Worm (Caenorhabditis elegans) whole organism, L2 larva: ENCODE results near the gene hpl-2.
A peak's percentile ranks its signal among the peaks of the same experiment; 100 is the strongest.

Experiments used
- C34F6.9 ChIP-seq: fragments of 150-350 bp; optimal IDR thresholded peaks from 2 replicates; lab custom pipeline; 2014; ENCODE audit warnings: missing biosample characterization, missing genetic modification characterization
- F13H6.1 ChIP-seq: sonication (generic microtip); optimal IDR thresholded peaks from 2 replicates; lab custom pipeline; 2016; ENCODE audit warnings: missing genetic modification characterization, missing compliant biosample characterization
- R02D3.7 ChIP-seq: fragments of 150-350 bp; optimal IDR thresholded peaks from 2 replicates; lab custom pipeline; 2014; ENCODE audit warnings: missing biosample characterization, missing genetic modification characterization
- Y55F3AM.14 ChIP-seq: fragments of 200-800 bp; sonication (Bioruptor generic); optimal IDR thresholded peaks from 2 replicates; lab custom pipeline; 2018; ENCODE audit warnings: mild to moderate bottlenecking, missing genetic modification characterization, missing compliant biosample characterization
- ZK546.5 ChIP-seq: sonication (generic microtip); optimal IDR thresholded peaks from 2 replicates; lab custom pipeline; 2017; ENCODE audit warnings: missing biosample characterization, missing genetic modification characterization
- ama-1 ChIP-seq: fragments of 150-350 bp; optimal IDR thresholded peaks from 2 replicates; lab custom pipeline; 2018; ENCODE audit warnings: inconsistent platforms
- blmp-1 ChIP-seq: sonication (generic microtip); optimal IDR thresholded peaks from 2 replicates; lab custom pipeline; 2017; ENCODE audit warnings: missing genetic modification characterization, mild to moderate bottlenecking, missing compliant biosample characterization, antibody characterized with exemption, moderate library complexity; ENCODE audit not compliant: insufficient read depth
- ceh-16 ChIP-seq: fragments of 150-350 bp; optimal IDR thresholded peaks from 2 replicates; lab custom pipeline; 2014; ENCODE audit warnings: missing biosample characterization, missing genetic modification characterization
- crh-2 ChIP-seq: sonication (generic microtip); optimal IDR thresholded peaks from 2 replicates; lab custom pipeline; 2017; ENCODE audit warnings: missing biosample characterization, missing genetic modification characterization
- egl-27 ChIP-seq: sonication (generic microtip); optimal IDR thresholded peaks from 3 replicates; lab custom pipeline; 2017; ENCODE audit warnings: missing biosample characterization, missing genetic modification reagents, missing genetic modification characterization
- elt-1 ChIP-seq: fragments of 150-350 bp; optimal IDR thresholded peaks from 2 replicates; lab custom pipeline; 2014; ENCODE audit warnings: missing biosample characterization, missing genetic modification characterization
- elt-3 ChIP-seq: sonication (generic microtip); optimal IDR thresholded peaks from 2 replicates; lab custom pipeline; 2017; ENCODE audit warnings: missing biosample characterization, missing genetic modification characterization
- fos-1 ChIP-seq: fragments of 150-350 bp; optimal IDR thresholded peaks from 2 replicates; lab custom pipeline; 2014; ENCODE audit warnings: missing biosample characterization, missing genetic modification characterization
- gmeb-1 ChIP-seq: fragments of 150-350 bp; optimal IDR thresholded peaks from 2 replicates; lab custom pipeline; 2014; ENCODE audit warnings: missing biosample characterization, missing genetic modification characterization
- lin-11 ChIP-seq: fragments of 150-350 bp; sonication (generic microtip); optimal IDR thresholded peaks from 2 replicates; lab custom pipeline; 2014; ENCODE audit warnings: missing biosample characterization, missing genetic modification characterization, inconsistent platforms, mixed read lengths
- lin-13 ChIP-seq: fragments of 150-350 bp; optimal IDR thresholded peaks from 2 replicates; lab custom pipeline; 2014; ENCODE audit warnings: missing biosample characterization, missing genetic modification reagents, missing genetic modification characterization
- lin-39 ChIP-seq: fragments of 150-350 bp; optimal IDR thresholded peaks from 2 replicates; lab custom pipeline; 2014; ENCODE audit warnings: missing biosample characterization, missing genetic modification reagents, missing genetic modification characterization
- lsy-2 ChIP-seq, 2 experiments: fragments of 150-350 bp in 1 of 2; sonication (generic microtip) in 1 of 2; optimal IDR thresholded peaks; 2 replicates each; lab custom pipeline; 2014 to 2017; ENCODE audit warnings: missing biosample characterization in 2 of 2, missing genetic modification characterization in 2 of 2
- mbf-1 ChIP-seq: sonication (generic microtip); optimal IDR thresholded peaks from 2 replicates; lab custom pipeline; 2017; ENCODE audit warnings: missing biosample characterization, missing genetic modification characterization
- mdl-1 ChIP-seq, 2 experiments: fragments of 150-350 bp in 1 of 2; sonication (generic microtip) in 1 of 2; optimal IDR thresholded peaks; 2 replicates each; lab custom pipeline; 2017; ENCODE audit warnings: missing biosample characterization in 2 of 2, missing genetic modification characterization in 2 of 2
- nhr-129 ChIP-seq: fragments of 150-350 bp; optimal IDR thresholded peaks from 2 replicates; lab custom pipeline; 2014; ENCODE audit warnings: missing biosample characterization, missing genetic modification characterization
- nhr-21 ChIP-seq: fragments of 150-350 bp; optimal IDR thresholded peaks from 2 replicates; lab custom pipeline; 2014; ENCODE audit warnings: missing biosample characterization, missing genetic modification characterization
- nhr-23 ChIP-seq: fragments of 150-350 bp; optimal IDR thresholded peaks from 2 replicates; lab custom pipeline; 2014; ENCODE audit warnings: missing biosample characterization, missing genetic modification reagents, missing genetic modification characterization
- nhr-237 ChIP-seq: fragments of 150-350 bp; optimal IDR thresholded peaks from 2 replicates; lab custom pipeline; 2014; ENCODE audit warnings: missing biosample characterization, missing genetic modification characterization
- nhr-25 ChIP-seq: fragments of 150-350 bp; sonication (generic microtip); optimal IDR thresholded peaks from 3 replicates; lab custom pipeline; 2014; ENCODE audit warnings: missing biosample characterization, missing genetic modification characterization
- nhr-6 ChIP-seq: fragments of 150-350 bp; optimal IDR thresholded peaks from 2 replicates; lab custom pipeline; 2014; ENCODE audit warnings: missing biosample characterization, missing genetic modification characterization
- nhr-77 ChIP-seq: fragments of 150-350 bp; optimal IDR thresholded peaks from 2 replicates; lab custom pipeline; 2014; ENCODE audit warnings: missing biosample characterization, missing genetic modification characterization
- peb-1 ChIP-seq: fragments of 150-350 bp; optimal IDR thresholded peaks from 2 replicates; lab custom pipeline; 2014; ENCODE audit warnings: missing biosample characterization, missing genetic modification characterization
- sem-4 ChIP-seq: fragments of 150-350 bp; optimal IDR thresholded peaks from 2 replicates; lab custom pipeline; 2014; ENCODE audit warnings: missing biosample characterization, missing genetic modification reagents, missing genetic modification characterization
- skn-1 ChIP-seq: sonication (generic microtip); optimal IDR thresholded peaks from 2 replicates; lab custom pipeline; 2017; ENCODE audit warnings: missing biosample characterization, missing genetic modification characterization
- sma-3 ChIP-seq: sonication (generic microtip); optimal IDR thresholded peaks from 2 replicates; lab custom pipeline; 2016; ENCODE audit warnings: missing genetic modification reagents, missing genetic modification characterization, missing compliant biosample characterization
- sma-9 ChIP-seq, 2 experiments: fragments of 150-350 bp in 1 of 2; sonication (generic microtip) in 1 of 2; optimal IDR thresholded peaks; 2 replicates each; lab custom pipeline; 2014 to 2016; ENCODE audit warnings: missing genetic modification characterization in 2 of 2, mild to moderate bottlenecking in 1 of 2, missing biosample characterization in 1 of 2, missing compliant biosample characterization in 1 of 2, missing genetic modification reagents in 1 of 2, moderate library complexity in 1 of 2
- snpc-4 ChIP-seq: fragments of 150-350 bp; optimal IDR thresholded peaks from 2 replicates; lab custom pipeline; 2014; ENCODE audit warnings: missing biosample characterization, missing genetic modification characterization
- unc-39 ChIP-seq: fragments of 150-350 bp; optimal IDR thresholded peaks from 2 replicates; lab custom pipeline; 2014; ENCODE audit warnings: missing biosample characterization, missing genetic modification characterization
- unc-55 ChIP-seq: fragments of 150-350 bp; sonication (generic microtip); optimal IDR thresholded peaks from 3 replicates; lab custom pipeline; 2014; ENCODE audit warnings: missing biosample characterization, missing genetic modification reagents, missing genetic modification characterization
- zag-1 ChIP-seq: fragments of 150-350 bp; optimal IDR thresholded peaks from 2 replicates; lab custom pipeline; 2014; ENCODE audit warnings: missing biosample characterization, missing genetic modification characterization
- ztf-1 ChIP-seq: fragments of 200-800 bp; sonication (Bioruptor generic); conservative IDR thresholded peaks from 2 replicates; pipeline ENCODE4 v1.3.6; 2022; ENCODE audit warnings: missing genetic modification characterization, missing compliant biosample characterization
- ztf-11 ChIP-seq: sonication (generic microtip); optimal IDR thresholded peaks from 2 replicates; lab custom pipeline; 2017; ENCODE audit warnings: missing biosample characterization, missing genetic modification characterization

The hpl-2 gene

DNA sequence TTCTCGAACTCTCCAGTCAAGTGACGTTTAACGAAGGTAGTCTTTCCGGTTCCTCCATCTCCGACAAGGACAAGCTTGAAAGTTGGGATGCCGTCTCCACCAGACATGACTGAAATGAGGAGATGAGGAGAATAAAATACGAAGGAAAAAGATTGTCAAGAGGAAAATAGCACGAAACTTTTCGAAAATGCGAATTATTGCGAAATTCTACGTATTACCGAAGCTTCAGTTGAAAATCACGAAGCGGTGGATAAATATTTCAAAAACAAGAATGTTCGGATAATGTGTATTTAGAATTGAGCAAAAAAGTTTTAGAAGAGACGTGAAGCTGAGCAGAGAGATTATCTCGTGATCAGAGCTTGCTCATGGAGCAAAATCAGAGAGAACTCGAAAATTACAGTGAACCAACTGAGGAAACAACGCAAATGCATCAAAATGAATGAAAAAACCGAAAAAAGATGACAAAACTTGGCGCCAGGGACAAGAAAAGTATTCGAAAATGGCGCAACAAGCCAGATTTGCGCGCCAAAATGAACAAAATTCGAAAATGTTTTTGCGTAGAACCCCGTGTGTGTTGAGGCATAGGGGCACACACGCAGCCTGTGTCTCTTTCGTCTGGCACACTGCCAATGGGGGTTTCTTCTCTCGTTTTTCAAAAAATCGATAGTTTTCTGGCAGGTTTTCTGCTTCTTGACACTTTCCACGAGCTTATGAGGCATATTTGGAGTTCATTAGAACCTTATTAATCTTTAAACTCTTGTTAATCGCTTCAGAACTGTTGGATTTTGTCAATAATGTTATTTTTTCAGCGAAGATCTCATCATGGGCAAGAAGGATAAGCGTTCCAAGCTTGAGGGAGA, 7.5 kb downstream of the hpl-2 start, which contains the start of the genes ran-1 and dkc-1 (continued):
- TF ChIP-seq mbf-1 (tag; lab: Kevin White, UChicago) (no peak), elt-3 (tag; lab: Kevin White, UChicago) (no peak), Y55F3AM.14 (GFP tag; lab: Kevin White, UChicago) (no peak), snpc-4 (no peak), sma-9 (GFP tag; optimal IDR thresholded peaks at IDR 0.05; lab: Kevin White, UChicago) (no peak), sma-9 (tag; optimal IDR thresholded peaks at IDR 0.05; lab: Kevin White, UChicago) (no peak), elt-1 (tag; lab: Kevin White, UChicago) (no peak), nhr-6 (tag; lab: Kevin White, UChicago) (no peak), nhr-21 (peak; percentile 48), nhr-237 (tag; lab: Kevin White, UChicago) (no peak), lin-13 (GFP tag; lab: Kevin White, UChicago) (peak; percentile 75), F13H6.1 (tag; lab: Kevin White, UChicago) (peak; percentile 43), lsy-2 (tag; optimal IDR thresholded peaks at IDR 0.05; lab: Kevin White, UChicago) (peak; percentile 50 to 86), nhr-25 (tag; lab: Kevin White, UChicago) (peak; percentile 77)

DNA sequence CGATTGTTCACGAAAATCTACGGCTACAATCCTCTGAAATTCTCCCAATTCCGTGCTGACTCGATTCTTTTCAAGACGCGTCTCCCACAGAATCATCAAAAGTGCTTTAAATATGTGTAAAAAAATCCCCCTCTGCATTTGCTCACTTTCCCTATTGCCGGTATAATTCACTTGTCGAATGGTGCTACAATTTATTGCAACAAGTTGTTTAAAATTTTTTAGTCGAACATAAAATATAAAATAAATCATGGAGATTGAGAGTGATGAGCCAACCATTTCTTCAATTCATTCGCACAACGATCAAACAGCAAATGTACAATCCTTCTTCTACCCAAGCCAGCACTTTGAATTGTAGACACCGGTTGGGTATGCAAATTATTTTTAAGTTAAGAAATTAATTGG, 8.9 kb downstream of the hpl-2 start:
- TF ChIP-seq unc-55 (GFP tag; lab: Kevin White, UChicago) (no peak), sma-3 (no peak), nhr-6 (tag; lab: Kevin White, UChicago) (no peak), F13H6.1 (tag; lab: Kevin White, UChicago) (no peak), peb-1 (tag; lab: Kevin White, UChicago) (no peak), unc-39 (tag; lab: Kevin White, UChicago) (no peak), ztf-11 (tag; lab: Kevin White, UChicago) (no peak), ztf-1 (no peak), nhr-21 (no peak), nhr-77 (tag; lab: Kevin White, UChicago) (no peak), lin-13 (GFP tag; lab: Kevin White, UChicago) (no peak), lin-11 (tag; lab: Kevin White, UChicago) (no peak), ceh-16 (no peak), sma-9 (GFP tag; optimal IDR thresholded peaks at IDR 0.05; lab: Kevin White, UChicago) (no peak), sma-9 (tag; optimal IDR thresholded peaks at IDR 0.05; lab: Kevin White, UChicago) (no peak), nhr-25 (tag; lab: Kevin White, UChicago) (no peak), sem-4 (no peak), nhr-23 (no peak), nhr-237 (tag; lab: Kevin White, UChicago) (no peak), ZK546.5 (tag; lab: Kevin White, UChicago) (no peak)
- TF ChIP-seq, all 48 proteins: peak for 0

DNA sequence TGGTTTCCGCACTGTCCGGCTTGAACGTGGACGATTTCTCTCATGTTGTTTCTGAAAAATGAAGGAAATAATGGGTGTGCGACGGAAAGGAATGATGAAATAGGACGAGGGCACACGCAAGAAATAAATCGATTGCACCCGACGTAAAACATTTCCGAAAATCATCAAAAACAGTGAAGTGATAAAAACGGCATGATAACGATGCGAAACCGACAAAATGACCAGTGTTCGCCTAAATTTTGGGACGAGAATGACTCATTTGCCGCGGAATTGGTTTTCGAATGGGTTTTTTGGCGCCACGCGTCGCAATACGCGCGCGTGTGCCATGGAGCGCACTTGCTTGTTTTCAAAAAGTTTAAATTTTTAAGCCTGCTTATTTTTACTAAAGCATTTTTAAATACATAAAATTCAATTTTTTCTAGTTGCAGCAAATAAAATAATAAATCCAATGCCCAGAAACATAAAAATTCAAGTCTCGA, 12.9 kb downstream of the hpl-2 start, which contains the start of the genes tbb-1 and rib-2:
Gene tbb-1 (minus strand): TSS at position 51 of the 479 bp plus-strand sequence.
Gene rib-2 (plus strand): TSS at position 429 of the 479 bp plus-strand sequence.
- TF ChIP-seq lsy-2 (tag; optimal IDR thresholded peaks at IDR 0.05; lab: Kevin White, UChicago) (peak in 1 of 2 experiments; percentile 82), lin-13 (GFP tag; lab: Kevin White, UChicago) (peak; percentile 80), fos-1 (tag; lab: Kevin White, UChicago) (peak; percentile 100), nhr-25 (tag; lab: Kevin White, UChicago) (peak; percentile 66), nhr-21 (peak; percentile 48), ZK546.5 (tag; lab: Kevin White, UChicago) (no peak), lin-39 (no peak), snpc-4 (peak; percentile 20), skn-1 (tag; lab: Kevin White, UChicago) (peak; percentile 54), nhr-77 (tag; lab: Kevin White, UChicago) (no peak), nhr-237 (tag; lab: Kevin White, UChicago) (no peak), R02D3.7 (tag; lab: Kevin White, UChicago) (no peak), F13H6.1 (tag; lab: Kevin White, UChicago) (peak; percentile 79), nhr-129 (peak; percentile 59), C34F6.9 (tag; lab: Kevin White, UChicago) (peak; percentile 90), zag-1 (peak; percentile 34), egl-27 (tag; lab: Kevin White, UChicago) (peak; percentile 17), unc-55 (GFP tag; lab: Kevin White, UChicago) (peak; percentile 83), lin-11 (tag; lab: Kevin White, UChicago) (peak; percentile 43), mdl-1 (tag; optimal IDR thresholded peaks at IDR 0.05; lab: Kevin White, UChicago) (peak in 1 of 2 experiments; percentile 72), crh-2 (peak; percentile 97), nhr-23 (no peak), gmeb-1 (tag; lab: Kevin White, UChicago) (peak; percentile 82), ama-1 (peak; percentile 76), sem-4 (peak; percentile 54), sma-9 (GFP tag; optimal IDR thresholded peaks at IDR 0.05; lab: Kevin White, UChicago) (peak; percentile 65), sma-9 (tag; optimal IDR thresholded peaks at IDR 0.05; lab: Kevin White, UChicago) (no peak), elt-1 (tag; lab: Kevin White, UChicago) (no peak), blmp-1 (tag; lab: Kevin White, UChicago) (peak; percentile 45), sma-3 (peak; percentile 90), Y55F3AM.14 (GFP tag; lab: Kevin White, UChicago) (no peak)
- TF ChIP-seq, all 48 proteins: peak for 22
